Worm (Caenorhabditis elegans) whole organism, L4 larva: ENCODE results near the gene spop-1.

Source experiments
- F44E2.7 ChIP-seq: fragments of 200-800 bp; sonication (Bioruptor generic); IDR thresholded peaks from 2 replicates; pipeline ENCODE4 v2.1.2; 2022; ENCODE audit warnings: missing genetic modification characterization, missing compliant biosample characterization
- F49E8.2 ChIP-seq: sonication (generic microtip); optimal IDR thresholded peaks from 2 replicates; lab custom pipeline; 2016; ENCODE audit warnings: missing compliant biosample characterization, mild to moderate bottlenecking, missing genetic modification characterization, borderline replicate concordance
- R02D3.7 ChIP-seq: fragments of 150-350 bp; sonication (generic microtip); optimal IDR thresholded peaks from 3 replicates; lab custom pipeline; 2014; ENCODE audit warnings: missing biosample characterization, missing genetic modification characterization
- arid-1 ChIP-seq: fragments of 200-800 bp; sonication (Bioruptor generic); conservative IDR thresholded peaks from 2 replicates; pipeline ENCODE4 v1.3.6; 2022; ENCODE audit warnings: missing genetic modification reagents, missing genetic modification characterization, missing compliant biosample characterization
- ceh-20 ChIP-seq: fragments of 200-800 bp; sonication (Bioruptor generic); IDR thresholded peaks from 2 replicates; pipeline ENCODE4 v1.3.6; 2022; ENCODE audit warnings: missing genetic modification reagents, missing genetic modification characterization, missing compliant biosample characterization
- daf-12 ChIP-seq: fragments of 150-350 bp; optimal IDR thresholded peaks from 2 replicates; lab custom pipeline; 2014; ENCODE audit warnings: missing biosample characterization, missing genetic modification reagents, missing genetic modification characterization
- lin-13 ChIP-seq: fragments of 150-350 bp; optimal IDR thresholded peaks from 2 replicates; lab custom pipeline; 2014; ENCODE audit warnings: missing biosample characterization, missing genetic modification reagents, missing genetic modification characterization
- vab-7 ChIP-seq: fragments of 200-800 bp; sonication (Bioruptor generic); IDR thresholded peaks from 2 replicates; pipeline ENCODE4 v1.3.6; 2022; ENCODE audit warnings: missing genetic modification reagents, missing genetic modification characterization, missing compliant biosample characterization

DNA sequence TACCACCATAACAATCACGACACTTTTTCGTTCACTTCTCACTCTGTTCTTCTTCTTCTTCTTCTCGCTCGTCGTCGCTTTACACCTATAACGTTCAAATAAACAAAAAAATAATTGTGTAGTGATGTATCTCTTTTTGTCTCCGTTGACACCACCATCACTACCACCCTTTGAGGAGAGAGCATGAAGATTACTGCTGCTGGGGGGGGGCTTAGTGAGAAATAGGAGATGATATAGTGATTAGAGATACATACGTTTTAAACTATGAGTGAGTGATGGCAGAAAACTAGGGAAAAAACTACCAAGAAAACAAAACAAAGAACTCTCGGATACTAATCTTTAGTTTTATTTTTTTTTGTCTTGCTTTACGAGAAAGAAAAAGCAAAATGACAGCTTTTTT lies 28.5 kb upstream of the spop-1 start:
- TF ChIP-seq R02D3.7 (tag; lab: Kevin White, UChicago) (no peak), daf-12 (tag; lab: Kevin White, UChicago) (no peak), ceh-20 (no peak), vab-7 (GFP tag; lab: Robert Waterston, UW) (no peak), arid-1 (GFP tag; lab: Robert Waterston, UW) (no peak), lin-13 (GFP tag; lab: Kevin White, UChicago) (no peak), F49E8.2 (tag; lab: Kevin White, UChicago) (no peak), F44E2.7 (GFP tag; lab: Robert Waterston, UW) (no peak)
